Worm (Caenorhabditis elegans): ENCODE measurements around the gene tph-1.

Gene tph-1

DNA sequence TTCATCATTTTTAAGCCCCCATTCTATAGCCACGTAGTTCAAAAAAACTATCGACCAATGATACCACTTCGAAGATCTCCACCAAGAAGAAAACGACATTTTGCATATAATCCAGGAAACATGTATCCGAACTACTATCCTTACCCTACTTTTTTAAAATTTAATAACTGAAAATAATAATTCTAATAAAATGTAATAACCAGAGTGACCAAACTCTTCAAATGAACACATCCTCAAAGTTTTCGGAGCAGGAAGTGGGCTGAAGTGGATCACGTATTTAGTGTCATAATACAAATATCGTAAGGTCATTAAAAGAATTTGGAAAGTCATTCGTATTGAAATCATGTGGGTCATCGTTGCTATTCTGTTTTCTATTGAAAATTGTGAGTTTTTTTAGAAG, 28.3 kb downstream of the tph-1 start, which contains the start of gene F35D2.6:
Gene F35D2.6 (plus strand): TSS at position 301 of the 400 bp plus-strand sequence.
- TF ChIP-seq pes-1 (GFP tag; IDR thresholded peaks at IDR 0.05) (no peak), hmg-4 (GFP tag; optimal IDR thresholded peaks at IDR 0.05) (no peak), tbx-11 (GFP tag; IDR thresholded peaks at IDR 0.05) (no peak), ama-1 (optimal IDR thresholded peaks at IDR 0.05) (no peak), ets-7 (tag; optimal IDR thresholded peaks at IDR 0.05) (no peak), scrt-1 (GFP tag; IDR thresholded peaks at IDR 0.05) (no peak), hmbx-1 (tag; optimal IDR thresholded peaks at IDR 0.05) (no peak)

DNA sequence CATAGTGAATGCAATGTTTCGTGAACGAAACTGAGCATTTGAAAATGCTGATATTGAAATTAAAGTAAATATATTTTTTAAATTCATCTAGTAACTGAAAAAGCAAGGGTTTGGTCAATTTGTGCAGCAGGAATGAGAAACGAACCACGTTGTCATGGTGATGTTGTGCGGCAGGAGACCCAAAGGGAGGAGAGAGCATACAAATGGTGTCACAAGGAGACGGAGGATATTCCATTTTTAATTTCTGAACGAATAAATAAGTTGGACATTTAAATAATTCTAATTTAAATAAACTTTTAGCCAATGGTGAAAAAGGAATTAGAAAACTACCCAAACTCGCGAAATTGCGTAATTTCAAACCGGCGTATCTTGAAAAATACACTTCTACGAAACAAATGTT, 34.4 kb downstream of the tph-1 start, which contains the start of gene mks-3:
Gene mks-3 (minus strand): TSS at position 101 of the 400 bp plus-strand sequence.
- TF ChIP-seq hnd-1 (tag; optimal IDR thresholded peaks at IDR 0.05): no peak
- TF ChIP-seq B0310.2 (tag; optimal IDR thresholded peaks at IDR 0.05): no peak
- no peak for TF ChIP-seq tbx-11 (GFP tag; IDR thresholded peaks at IDR 0.05)
- no peak for TF ChIP-seq tra-4 (tag; optimal IDR thresholded peaks at IDR 0.05)
- no peak for TF ChIP-seq hmbx-1 (tag; optimal IDR thresholded peaks at IDR 0.05)
- TF ChIP-seq ama-1 (optimal IDR thresholded peaks at IDR 0.05): no peak
- TF ChIP-seq sea-1 (GFP tag; conservative IDR thresholded peaks at IDR 0.05): no peak
- no peak for TF ChIP-seq tbx-37 (GFP tag; conservative IDR thresholded peaks at IDR 0.05)
- no peak for TF ChIP-seq ceh-13 (GFP tag; optimal IDR thresholded peaks at IDR 0.05)
- no peak for TF ChIP-seq aly-1 (tag; optimal IDR thresholded peaks at IDR 0.05)

DNA sequence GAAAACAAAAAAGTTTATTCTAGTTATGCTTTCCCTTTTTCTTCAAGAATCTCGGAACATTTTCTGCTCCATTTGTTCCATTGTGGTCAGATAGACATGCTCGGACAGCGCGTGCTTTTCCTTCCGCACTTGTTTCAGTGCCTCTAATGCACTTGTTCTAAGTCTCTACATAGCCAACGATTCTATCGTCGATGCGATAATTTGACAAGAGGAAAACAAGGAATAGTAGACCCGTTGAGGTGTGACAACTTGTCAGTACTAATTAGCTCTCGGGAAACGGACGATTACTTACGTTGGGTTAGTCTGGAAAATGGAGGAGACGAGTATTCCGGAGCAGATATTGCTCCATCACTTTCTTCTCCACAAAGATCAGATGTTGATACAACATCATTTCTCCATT, 39.2 kb downstream of the tph-1 start:
- TF ChIP-seq scrt-1 (GFP tag; IDR thresholded peaks at IDR 0.05) (no peak), hmg-4 (GFP tag; optimal IDR thresholded peaks at IDR 0.05) (no peak), tbx-37 (GFP tag; conservative IDR thresholded peaks at IDR 0.05) (no peak), hmbx-1 (tag; optimal IDR thresholded peaks at IDR 0.05) (no peak), hnd-1 (tag; optimal IDR thresholded peaks at IDR 0.05) (no peak), tbx-11 (GFP tag; IDR thresholded peaks at IDR 0.05) (no peak), tra-4 (tag; optimal IDR thresholded peaks at IDR 0.05) (no peak), F13C5.2 (tag; optimal IDR thresholded peaks at IDR 0.05) (no peak), aly-1 (tag; optimal IDR thresholded peaks at IDR 0.05) (no peak), ets-7 (tag; optimal IDR thresholded peaks at IDR 0.05) (no peak), sea-1 (GFP tag; conservative IDR thresholded peaks at IDR 0.05) (no peak), ceh-36 (tag; optimal IDR thresholded peaks at IDR 0.05) (no peak), B0310.2 (tag; optimal IDR thresholded peaks at IDR 0.05) (no peak), ceh-13 (GFP tag; optimal IDR thresholded peaks at IDR 0.05) (no peak), ama-1 (optimal IDR thresholded peaks at IDR 0.05) (no peak), flt-1 (GFP tag; IDR thresholded peaks at IDR 0.05) (no peak), pes-1 (GFP tag; IDR thresholded peaks at IDR 0.05) (no peak)

DNA sequence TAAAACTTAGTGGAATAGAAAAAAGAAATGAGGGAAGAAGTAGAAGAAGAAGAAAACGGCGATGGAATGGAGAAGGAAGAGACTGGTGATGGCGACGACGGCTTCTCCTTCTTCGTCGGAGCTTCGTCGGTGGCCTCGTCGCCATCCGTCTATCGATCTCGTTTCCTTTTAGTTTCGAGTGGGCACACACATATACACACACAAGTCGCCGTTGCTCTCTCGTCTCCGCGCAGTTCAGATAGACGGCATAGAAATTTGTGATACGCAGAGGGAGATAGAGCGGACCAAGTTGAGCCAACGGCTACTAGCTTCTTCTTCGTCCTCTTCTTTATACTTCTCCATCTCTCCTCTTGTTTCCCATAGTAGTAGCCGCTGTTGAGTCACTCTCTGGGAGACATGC, 44.1 kb downstream of the tph-1 start:
- no peak for TF ChIP-seq tbx-11 (GFP tag; IDR thresholded peaks at IDR 0.05)
- TF ChIP-seq hmg-4 (GFP tag; optimal IDR thresholded peaks at IDR 0.05): peak; percentile 26
- 0 out of 2 replicates have a peak, but pooled peaks have one; percentile 28 for TF ChIP-seq scrt-1 (GFP tag; IDR thresholded peaks at IDR 0.05)

DNA sequence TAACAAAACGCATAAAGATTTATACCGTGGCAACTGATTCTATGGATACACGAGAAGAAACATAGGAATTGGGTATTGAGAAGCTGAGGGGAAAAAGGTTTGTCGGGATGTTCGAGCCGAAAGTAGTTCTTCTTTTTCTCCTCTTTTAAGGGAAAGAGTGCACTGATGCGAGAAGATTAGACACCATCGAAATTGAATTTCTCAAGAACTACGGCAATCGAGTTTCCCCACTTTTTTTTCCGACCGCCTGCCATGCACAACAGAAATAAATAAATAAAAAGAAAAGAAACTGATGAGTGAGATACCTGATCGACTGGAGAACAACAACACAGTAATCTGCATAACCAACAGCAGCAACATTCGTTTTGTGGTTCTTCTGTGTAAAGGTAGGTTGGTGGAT, 45.1 kb downstream of the tph-1 start:
- TF ChIP-seq tbx-11 (GFP tag; IDR thresholded peaks at IDR 0.05): no peak
- TF ChIP-seq sea-1 (GFP tag; conservative IDR thresholded peaks at IDR 0.05): no peak
- no peak for TF ChIP-seq flt-1 (GFP tag; IDR thresholded peaks at IDR 0.05)

DNA sequence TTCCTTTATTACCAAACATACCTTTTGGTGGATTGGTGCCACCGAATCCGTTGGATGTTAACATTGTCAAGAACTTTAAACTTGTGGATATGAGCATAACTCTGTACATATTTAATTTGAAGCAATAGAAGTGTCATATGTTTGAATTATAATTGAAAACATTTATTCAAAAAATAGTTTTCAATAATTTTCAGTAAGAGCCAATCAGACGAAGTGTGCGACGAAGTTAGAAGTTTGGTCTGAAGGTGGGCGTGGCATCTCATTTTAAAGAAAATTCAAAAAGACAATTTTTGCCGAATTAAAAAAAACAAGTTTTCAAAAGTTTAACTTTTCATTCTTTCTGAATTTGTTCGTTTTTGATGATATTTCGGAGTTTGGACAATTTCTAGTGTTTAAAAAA, 45.7 kb downstream of the tph-1 start, which contains the start of gene syd-1:
Gene syd-1 (minus strand): TSS at position 101 of the 400 bp plus-strand sequence.
- TF ChIP-seq ets-7 (tag; optimal IDR thresholded peaks at IDR 0.05): no peak
- TF ChIP-seq hnd-1 (tag; optimal IDR thresholded peaks at IDR 0.05): no peak
- TF ChIP-seq pes-1 (GFP tag; IDR thresholded peaks at IDR 0.05): no peak
- no peak for TF ChIP-seq ama-1 (optimal IDR thresholded peaks at IDR 0.05)
- TF ChIP-seq hmbx-1 (tag; optimal IDR thresholded peaks at IDR 0.05): no peak
- TF ChIP-seq F13C5.2 (tag; optimal IDR thresholded peaks at IDR 0.05): no peak
- no peak for TF ChIP-seq aly-1 (tag; optimal IDR thresholded peaks at IDR 0.05)
- TF ChIP-seq tbx-37 (GFP tag; conservative IDR thresholded peaks at IDR 0.05): no peak
- no peak for TF ChIP-seq tbx-11 (GFP tag; IDR thresholded peaks at IDR 0.05)
- no peak for TF ChIP-seq scrt-1 (GFP tag; IDR thresholded peaks at IDR 0.05)
- no peak for TF ChIP-seq hmg-4 (GFP tag; optimal IDR thresholded peaks at IDR 0.05)
- TF ChIP-seq ceh-13 (GFP tag; optimal IDR thresholded peaks at IDR 0.05): no peak
- TF ChIP-seq ceh-36 (tag; optimal IDR thresholded peaks at IDR 0.05): no peak
- TF ChIP-seq tra-4 (tag; optimal IDR thresholded peaks at IDR 0.05): no peak
- no peak for TF ChIP-seq B0310.2 (tag; optimal IDR thresholded peaks at IDR 0.05)
- no peak for TF ChIP-seq sea-1 (GFP tag; conservative IDR thresholded peaks at IDR 0.05)
- no peak for TF ChIP-seq flt-1 (GFP tag; IDR thresholded peaks at IDR 0.05)

DNA sequence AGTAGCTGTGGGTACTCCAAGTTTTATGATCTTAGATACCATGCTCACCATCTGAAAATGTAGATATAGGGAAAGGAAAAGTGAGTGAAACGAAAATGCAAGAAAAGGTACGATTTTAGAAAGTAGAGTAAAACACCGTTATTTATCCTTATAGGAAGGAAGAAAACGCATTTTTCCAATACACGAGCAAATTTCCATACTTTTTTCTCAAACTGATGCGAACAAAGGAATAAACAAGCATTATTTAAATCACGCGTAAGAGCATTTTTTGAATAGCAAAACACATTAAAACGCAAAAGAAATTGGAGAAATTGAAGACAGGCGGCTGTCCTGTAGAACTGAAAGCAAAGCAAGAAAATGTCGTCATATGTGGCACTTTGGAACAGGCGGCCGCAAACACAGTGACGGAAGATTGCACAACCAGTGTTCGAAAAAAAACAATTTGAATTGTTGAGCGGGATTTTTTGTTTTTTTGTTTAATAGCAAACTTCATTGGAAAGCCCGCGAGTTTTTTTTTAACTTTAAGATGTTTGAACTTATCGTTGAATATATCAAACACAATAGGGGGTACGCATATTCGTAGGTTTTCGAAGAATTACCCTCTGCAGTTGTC, 49.7 kb downstream of the tph-1 start, which contains the start of gene pgam-5:
Gene pgam-5 (minus strand): TSS at position 51 of the 613 bp plus-strand sequence.
- TF ChIP-seq flt-1 (GFP tag; IDR thresholded peaks at IDR 0.05) (no peak), pes-1 (GFP tag; IDR thresholded peaks at IDR 0.05) (no peak), B0310.2 (tag; optimal IDR thresholded peaks at IDR 0.05) (no peak), tra-4 (tag; optimal IDR thresholded peaks at IDR 0.05) (no peak), tbx-11 (GFP tag; IDR thresholded peaks at IDR 0.05) (no peak), ama-1 (optimal IDR thresholded peaks at IDR 0.05) (no peak), hmg-4 (GFP tag; optimal IDR thresholded peaks at IDR 0.05) (no peak), ceh-13 (GFP tag; optimal IDR thresholded peaks at IDR 0.05) (no peak), scrt-1 (GFP tag; IDR thresholded peaks at IDR 0.05) (no peak), ceh-36 (tag; optimal IDR thresholded peaks at IDR 0.05) (no peak), ets-7 (tag; optimal IDR thresholded peaks at IDR 0.05) (no peak), tbx-37 (GFP tag; conservative IDR thresholded peaks at IDR 0.05) (no peak), aly-1 (tag; optimal IDR thresholded peaks at IDR 0.05) (no peak), F13C5.2 (tag; optimal IDR thresholded peaks at IDR 0.05) (no peak), sea-1 (GFP tag; conservative IDR thresholded peaks at IDR 0.05) (no peak), hnd-1 (tag; optimal IDR thresholded peaks at IDR 0.05) (no peak), hmbx-1 (tag; optimal IDR thresholded peaks at IDR 0.05) (no peak)
